Fruit fly (Drosophila melanogaster) whole organism, embryonic: Measurements from ENCODE around the gene Enoph.

ENCODE experiments used
- Abd-B ChIP-seq: fragments of 200-800 bp; sonication (Bioruptor generic); optimal IDR thresholded peaks from 2 replicates; lab custom pipeline; 2018; ENCODE audit warnings: missing biosample characterization, mild to moderate bottlenecking, missing genetic modification characterization, moderate library complexity
- Adf1 ChIP-seq: fragments of 200-800 bp; sonication (Bioruptor generic); IDR thresholded peaks from 2 replicates; pipeline ENCODE4 v1.3.6; 2022; ENCODE audit warnings: missing biosample characterization, missing genetic modification characterization
- Atf6 ChIP-seq: fragments of 200-800 bp; sonication (Bioruptor generic); IDR thresholded peaks from 2 replicates; pipeline ENCODE4 v1.3.6; 2022; ENCODE audit warnings: missing biosample characterization, missing genetic modification characterization
- Bgb ChIP-seq: fragments of 200-800 bp; sonication (Bioruptor generic); IDR thresholded peaks from 2 replicates; pipeline ENCODE4 v1.3.6; 2022; ENCODE audit warnings: missing biosample characterization, missing genetic modification characterization; ENCODE audit not compliant: partially characterized antibody
- CG10267 ChIP-seq: fragments of 200-800 bp; sonication (Bioruptor generic); optimal IDR thresholded peaks from 2 replicates; lab custom pipeline; 2018; ENCODE audit warnings: missing biosample characterization, mild to moderate bottlenecking, missing genetic modification characterization, moderate library complexity
- CG11398 ChIP-seq: fragments of 200-800 bp; sonication (Bioruptor generic); optimal IDR thresholded peaks from 2 replicates; lab custom pipeline; 2016; ENCODE audit warnings: missing biosample characterization, missing genetic modification characterization
- CG13287 ChIP-seq: fragments of 200-800 bp; sonication (Bioruptor generic); IDR thresholded peaks from 2 replicates; pipeline ENCODE4 v1.3.6; 2022; ENCODE audit warnings: missing biosample characterization, missing genetic modification characterization; ENCODE audit not compliant: partially characterized antibody
- CG15514 ChIP-seq: fragments of 200-800 bp; sonication (Bioruptor generic); optimal IDR thresholded peaks from 3 replicates; lab custom pipeline; 2017; ENCODE audit warnings: missing biosample characterization, missing genetic modification characterization, mild to moderate bottlenecking, moderate library complexity, missing genetic modification reagents
- CG1647 ChIP-seq: fragments of 200-800 bp; sonication (Bioruptor generic); optimal IDR thresholded peaks from 3 replicates; lab custom pipeline; 2016; ENCODE audit warnings: missing biosample characterization, missing genetic modification characterization
- CG16813 ChIP-seq: fragments of 200-800 bp; sonication (Bioruptor generic); IDR thresholded peaks from 3 replicates; pipeline ENCODE4 v1.3.6; 2022; ENCODE audit warnings: missing biosample characterization, missing genetic modification characterization; ENCODE audit not compliant: partially characterized antibody
- CG18011 ChIP-seq: fragments of 200-800 bp; sonication (Bioruptor generic); optimal IDR thresholded peaks from 2 replicates; lab custom pipeline; 2017; ENCODE audit warnings: missing biosample characterization, missing genetic modification characterization, mild to moderate bottlenecking, moderate library complexity, missing genotype
- CG2875 ChIP-seq: fragments of 200-800 bp; sonication (Bioruptor generic); optimal IDR thresholded peaks from 2 replicates; lab custom pipeline; 2017; ENCODE audit warnings: missing biosample characterization, mild to moderate bottlenecking, missing genetic modification characterization, missing genetic modification reagents
- CG30020 ChIP-seq: fragments of 200-800 bp; optimal IDR thresholded peaks from 2 replicates; lab custom pipeline; 2019; ENCODE audit warnings: missing biosample characterization, mild to moderate bottlenecking, missing genetic modification characterization, moderate library complexity
- CG31224 ChIP-seq: fragments of 200-800 bp; sonication (Bioruptor generic); IDR thresholded peaks from 2 replicates; pipeline ENCODE4 v1.3.6; 2022; ENCODE audit warnings: missing biosample characterization, missing genetic modification characterization
- CG3281 ChIP-seq: fragments of 200-800 bp; sonication (Bioruptor generic); optimal IDR thresholded peaks from 3 replicates; lab custom pipeline; 2017; ENCODE audit warnings: missing biosample characterization, mild to moderate bottlenecking, missing genetic modification characterization
- CG4617 ChIP-seq: fragments of 200-800 bp; sonication (Bioruptor generic); optimal IDR thresholded peaks from 3 replicates; lab custom pipeline; 2016; ENCODE audit warnings: missing biosample characterization, missing genetic modification characterization, borderline replicate concordance
- CG6254 ChIP-seq: fragments of 200-800 bp; sonication (Bioruptor generic); optimal IDR thresholded peaks from 3 replicates; lab custom pipeline; 2017; ENCODE audit warnings: mild to moderate bottlenecking, missing biosample characterization, missing genetic modification reagents, missing genetic modification characterization
- CG6791 ChIP-seq: fragments of 200-800 bp; sonication (Bioruptor generic); IDR thresholded peaks from 3 replicates; pipeline ENCODE4 v1.3.6; 2022; ENCODE audit warnings: missing biosample characterization, missing genetic modification characterization; ENCODE audit not compliant: partially characterized antibody
- CG7786 ChIP-seq: fragments of 200-800 bp; sonication (Bioruptor generic); optimal IDR thresholded peaks from 2 replicates; lab custom pipeline; 2016; ENCODE audit warnings: missing biosample characterization, missing genetic modification characterization
- CG7928 ChIP-seq: fragments of 200-800 bp; sonication (Bioruptor generic); optimal IDR thresholded peaks from 2 replicates; lab custom pipeline; 2017; ENCODE audit warnings: missing biosample characterization, mild to moderate bottlenecking, missing genetic modification characterization
- CG7987 ChIP-seq: fragments of 200-800 bp; sonication (Bioruptor generic); optimal IDR thresholded peaks from 2 replicates; lab custom pipeline; 2018; ENCODE audit warnings: missing biosample characterization, mild to moderate bottlenecking, missing genetic modification characterization, moderate library complexity
- CG8359 ChIP-seq: fragments of 200-800 bp; sonication (Bioruptor generic); optimal IDR thresholded peaks from 2 replicates; lab custom pipeline; 2017; ENCODE audit warnings: missing biosample characterization, mild to moderate bottlenecking, missing genetic modification characterization, borderline replicate concordance
- CG9437 ChIP-seq: fragments of 200-800 bp; sonication (Bioruptor generic); optimal IDR thresholded peaks from 2 replicates; lab custom pipeline; 2018; ENCODE audit warnings: missing biosample characterization, mild to moderate bottlenecking, missing genetic modification characterization
- CG9932 ChIP-seq: fragments of 200-800 bp; sonication (Bioruptor generic); IDR thresholded peaks from 2 replicates; pipeline ENCODE4 v1.3.6; 2022; ENCODE audit warnings: missing biosample characterization, missing genetic modification characterization
- Drgx ChIP-seq: fragments of 200-800 bp; sonication (Bioruptor generic); IDR thresholded peaks from 2 replicates; pipeline ENCODE4 v1.3.6; 2022; ENCODE audit warnings: missing biosample characterization, missing genetic modification characterization
- Hr51 ChIP-seq, 2 experiments: fragments of 200-800 bp; sonication (Bioruptor generic); optimal IDR thresholded peaks; 2 replicates in 1 of 2; 3 replicates in 1 of 2; lab custom pipeline; 2016 to 2018; ENCODE audit warnings: missing biosample characterization in 2 of 2, missing genetic modification characterization in 2 of 2, mild to moderate bottlenecking in 1 of 2, moderate library complexity in 1 of 2
- Hr78 ChIP-seq, 2 experiments: fragments of 200-800 bp in 1 of 2; fragments of >200 bp in 1 of 2; sonication (Bioruptor generic) in 1 of 2; optimal IDR thresholded peaks; 2 replicates each; lab custom pipeline; 2017 to 2019; ENCODE audit warnings: missing biosample characterization in 2 of 2, missing genetic modification characterization in 2 of 2, mild to moderate bottlenecking in 1 of 2, moderate library complexity in 1 of 2
- Jarid2 ChIP-seq: fragments of 200-800 bp; sonication (Bioruptor generic); optimal IDR thresholded peaks from 3 replicates; lab custom pipeline; 2017; ENCODE audit warnings: mild to moderate bottlenecking, missing biosample characterization, missing genetic modification reagents, missing genetic modification characterization
- NfI ChIP-seq: fragments of 200-800 bp; sonication (Bioruptor generic); optimal IDR thresholded peaks from 3 replicates; lab custom pipeline; 2018; ENCODE audit warnings: missing biosample characterization, mild to moderate bottlenecking, missing genetic modification characterization, moderate library complexity
- Opbp ChIP-seq: fragments of 200-800 bp; sonication (Bioruptor generic); IDR thresholded peaks from 3 replicates; pipeline ENCODE4 v1.3.6; 2022; ENCODE audit warnings: missing biosample characterization, missing genetic modification characterization; ENCODE audit not compliant: partially characterized antibody
- Side ChIP-seq: fragments of 200-800 bp; sonication (Bioruptor generic); optimal IDR thresholded peaks from 2 replicates; lab custom pipeline; 2016; ENCODE audit warnings: missing biosample characterization, missing genetic modification characterization
- Ssrp ChIP-seq: fragments of 200-800 bp; sonication (Bioruptor generic); optimal IDR thresholded peaks from 2 replicates; lab custom pipeline; 2018; ENCODE audit warnings: missing biosample characterization, mild to moderate bottlenecking, missing genetic modification characterization, moderate library complexity
- ab ChIP-seq: fragments of 200-800 bp; sonication (Bioruptor generic); optimal IDR thresholded peaks from 2 replicates; lab custom pipeline; 2016; ENCODE audit warnings: missing biosample characterization, missing genetic modification characterization
- ash1 ChIP-seq: fragments of 200-800 bp; sonication (Bioruptor generic); optimal IDR thresholded peaks from 2 replicates; lab custom pipeline; 2018; ENCODE audit warnings: missing biosample characterization, mild to moderate bottlenecking, missing genetic modification characterization
- da ChIP-seq: fragments of 200-800 bp; sonication (Bioruptor generic); optimal IDR thresholded peaks from 2 replicates; lab custom pipeline; 2016; ENCODE audit warnings: missing biosample characterization, missing genetic modification characterization
- dpn ChIP-seq, 2 experiments: fragments of 200-800 bp; sonication (Bioruptor generic); optimal IDR thresholded peaks; 3 replicates each; lab custom pipeline; 2016; ENCODE audit warnings: missing biosample characterization in 2 of 2, missing genetic modification characterization in 2 of 2
- ems ChIP-seq: fragments of 200-800 bp; sonication (Bioruptor generic); optimal IDR thresholded peaks from 3 replicates; lab custom pipeline; 2016; ENCODE audit warnings: missing biosample characterization, missing genetic modification characterization
- gfzf ChIP-seq: fragments of 200-800 bp; sonication (Bioruptor generic); optimal IDR thresholded peaks from 2 replicates; lab custom pipeline; 2016; ENCODE audit warnings: missing biosample characterization, mild to moderate bottlenecking, missing genetic modification characterization, moderate library complexity
- grau ChIP-seq: fragments of 200-800 bp; optimal IDR thresholded peaks from 3 replicates; lab custom pipeline; 2019; ENCODE audit warnings: missing biosample characterization, mild to moderate bottlenecking, missing genetic modification characterization, moderate library complexity
- her ChIP-seq: fragments of 200-800 bp; sonication (Bioruptor generic); optimal IDR thresholded peaks from 2 replicates; lab custom pipeline; 2016; ENCODE audit warnings: missing biosample characterization, missing genetic modification characterization
- ind ChIP-seq: fragments of 200-800 bp; sonication (Bioruptor generic); optimal IDR thresholded peaks from 3 replicates; lab custom pipeline; 2016; ENCODE audit warnings: missing biosample characterization, missing genetic modification characterization
- pum ChIP-seq: fragments of 200-800 bp; sonication (Bioruptor generic); optimal IDR thresholded peaks from 2 replicates; lab custom pipeline; 2016; ENCODE audit warnings: missing biosample characterization, missing genetic modification characterization
- repo ChIP-seq: fragments of 200-800 bp; sonication (Bioruptor generic); optimal IDR thresholded peaks from 2 replicates; lab custom pipeline; 2016; ENCODE audit warnings: missing biosample characterization, missing genetic modification characterization
- row ChIP-seq: fragments of 200-800 bp; sonication (Bioruptor generic); IDR thresholded peaks from 3 replicates; pipeline ENCODE4 v1.3.6; 2022; ENCODE audit warnings: missing biosample characterization, missing genetic modification characterization
- scrt ChIP-seq: fragments of 200-800 bp; sonication (Bioruptor generic); optimal IDR thresholded peaks from 2 replicates; lab custom pipeline; 2018; ENCODE audit warnings: missing biosample characterization, mild to moderate bottlenecking, missing genetic modification characterization, moderate library complexity
- sob ChIP-seq: fragments of 200-800 bp; sonication (Bioruptor generic); IDR thresholded peaks from 2 replicates; pipeline ENCODE4 v1.3.6; 2022; ENCODE audit warnings: missing biosample characterization, missing genetic modification characterization

Gene Enoph

dm6 chr3R:5215334-5216307 is 40.9 kb downstream of the Enoph start (continued):
- TF ChIP-seq Jarid2 (peak; percentile 89), dpn (GFP tag; optimal IDR thresholded peaks at IDR 0.05; lab: Kevin White, UChicago) (peak; percentile 90 to 96), ems (GFP tag; lab: Kevin White, UChicago) (peak; percentile 96), CG15514 (peak; percentile 62), CG4617 (peak; percentile 96), CG18011 (GFP tag; lab: Kevin White, UChicago) (peak; percentile 76), grau (tag; lab: Kevin White, UChicago) (peak; percentile 89), row (GFP tag; lab: Robert Waterston, UW) (peak; percentile 81), gfzf (GFP tag; lab: Kevin White, UChicago) (peak; percentile 45), CG6254 (GFP tag; lab: Kevin White, UChicago) (peak; percentile 97), CG7928 (peak; percentile 64), CG7786 (GFP tag; lab: Kevin White, UChicago) (peak; percentile 96), CG13287 (no peak), CG8359 (GFP tag; lab: Kevin White, UChicago) (peak; percentile 96), CG1647 (GFP tag; lab: Kevin White, UChicago) (peak; percentile 98), CG11398 (GFP tag; lab: Kevin White, UChicago) (peak; percentile 100), Hr78 (GFP tag; optimal IDR thresholded peaks at IDR 0.05; lab: Kevin White, UChicago) (peak in 1 of 2 experiments; percentile 93), CG9932 (peak; percentile 55), Opbp (GFP tag; lab: Robert Waterston, UW) (no peak), CG30020 (tag; lab: Kevin White, UChicago) (peak; percentile 68), her (peak; percentile 96), CG6791 (no peak), CG10267 (tag; lab: Kevin White, UChicago) (peak; percentile 83), da (GFP tag; lab: Kevin White, UChicago) (peak; percentile 98), Bgb (GFP tag; lab: Robert Waterston, UW) (no peak), Hr51 (GFP tag; optimal IDR thresholded peaks at IDR 0.05; lab: Kevin White, UChicago) (peak; percentile 77 to 99), sob (GFP tag; lab: Robert Waterston, UW) (peak; percentile 91), ash1 (peak; percentile 96), Atf6 (peak; percentile 79; the same call in 1 of the 2 replicates), CG16813 (GFP tag; lab: Robert Waterston, UW) (no peak), CG9437 (GFP tag; lab: Kevin White, UChicago) (peak; percentile 44), Abd-B (GFP tag; lab: Kevin White, UChicago) (peak; percentile 33), CG31224 (GFP tag; lab: Robert Waterston, UW) (peak; percentile 74), scrt (GFP tag; lab: Kevin White, UChicago) (peak; percentile 85), CG3281 (GFP tag; lab: Kevin White, UChicago) (peak; percentile 64), Ssrp (tag; lab: Kevin White, UChicago) (peak; percentile 63), NfI (peak; percentile 74), ab (peak; percentile 13), Drgx (GFP tag; lab: Robert Waterston, UW) (peak; percentile 90), CG2875 (peak; percentile 100), CG7987 (GFP tag; lab: Kevin White, UChicago) (peak; percentile 99), Adf1 (no peak), Side (GFP tag; lab: Kevin White, UChicago) (peak; percentile 99), repo (peak; percentile 99), pum (peak; percentile 97), ind (GFP tag; lab: Kevin White, UChicago) (peak; percentile 78)
